Worm (Caenorhabditis elegans) whole organism, mixed stage, embryonic: ENCODE data around the gene Y48A6C.8.
A peak's percentile ranks its signal among the peaks of the same experiment; 100 is the strongest.

Experiments
- lsy-2 ChIP-seq: fragments of 150-350 bp; optimal IDR thresholded peaks from 2 replicates; lab custom pipeline; 2014; ENCODE audit warnings: missing biosample characterization, missing genetic modification characterization
- mep-1 ChIP-seq: fragments of 150-350 bp; optimal IDR thresholded peaks from 2 replicates; lab custom pipeline; 2017; ENCODE audit warnings: missing biosample characterization, missing genetic modification reagents, missing genetic modification characterization, inconsistent platforms
- nhr-237 ChIP-seq: fragments of 150-350 bp; optimal IDR thresholded peaks from 2 replicates; lab custom pipeline; 2014; ENCODE audit warnings: missing biosample characterization, missing genetic modification characterization
- pha-4 ChIP-seq: fragments of 150-350 bp; optimal IDR thresholded peaks from 2 replicates; lab custom pipeline; 2018; ENCODE audit warnings: missing biosample characterization, missing genetic modification reagents, missing genetic modification characterization
- snpc-4 ChIP-seq: fragments of 150-350 bp; optimal IDR thresholded peaks from 2 replicates; lab custom pipeline; 2014; ENCODE audit warnings: missing biosample characterization, missing genetic modification characterization
- unc-39 ChIP-seq: fragments of 150-350 bp; optimal IDR thresholded peaks from 2 replicates; lab custom pipeline; 2014; ENCODE audit warnings: missing biosample characterization, missing genetic modification characterization

- no peak for TF ChIP-seq snpc-4
- TF ChIP-seq nhr-237 (tag; lab: Kevin White, UChicago): no peak
- TF ChIP-seq mep-1 (tag; lab: Kevin White, UChicago): peak; percentile 51
- peak; percentile 14 for TF ChIP-seq pha-4
- peak; percentile 33 for TF ChIP-seq lsy-2 (tag; lab: Kevin White, UChicago)
- TF ChIP-seq unc-39 (tag; lab: Kevin White, UChicago): no peak
Observed at ce11 chrIII:11110756-11111155, 16.7 kb downstream of the Y48A6C.8 start.
